Worm (Caenorhabditis elegans) whole organism, early embryonic: ENCODE data around the gene smim-14.

ENCODE experiments used
- B0310.2 ChIP-seq: sonication (generic microtip); optimal IDR thresholded peaks from 2 replicates; lab custom pipeline; 2016; ENCODE audit warnings: mild to moderate bottlenecking, missing genetic modification characterization, missing compliant biosample characterization
- F13C5.2 ChIP-seq: sonication (generic microtip); optimal IDR thresholded peaks from 2 replicates; lab custom pipeline; 2017; ENCODE audit warnings: mild to moderate bottlenecking, missing genetic modification characterization, inconsistent platforms, missing compliant biosample characterization
- ama-1 ChIP-seq: fragments of 150-350 bp; optimal IDR thresholded peaks from 2 replicates; lab custom pipeline; 2014
- ceh-13 ChIP-seq: fragments of 200-800 bp; sonication (Bioruptor generic); optimal IDR thresholded peaks from 2 replicates; lab custom pipeline; 2018; ENCODE audit warnings: mild to moderate bottlenecking, missing genetic modification characterization, missing compliant biosample characterization
- ceh-36 ChIP-seq: sonication (generic microtip); optimal IDR thresholded peaks from 2 replicates; lab custom pipeline; 2016; ENCODE audit warnings: missing genetic modification characterization, inconsistent platforms, missing compliant biosample characterization
- flt-1 ChIP-seq: fragments of 200-800 bp; sonication (Bioruptor generic); IDR thresholded peaks from 2 replicates; pipeline ENCODE4 v1.3.6; 2022; ENCODE audit warnings: missing genetic modification characterization, missing compliant biosample characterization
- hmbx-1 ChIP-seq: sonication (generic microtip); optimal IDR thresholded peaks from 2 replicates; lab custom pipeline; 2016; ENCODE audit warnings: mild to moderate bottlenecking, missing genetic modification characterization, missing compliant biosample characterization
- hnd-1 ChIP-seq: sonication (generic microtip); optimal IDR thresholded peaks from 2 replicates; lab custom pipeline; 2016; ENCODE audit warnings: missing genetic modification characterization, missing compliant biosample characterization
- pes-1 ChIP-seq: fragments of 200-800 bp; sonication (Bioruptor generic); IDR thresholded peaks from 2 replicates; pipeline ENCODE4 v1.3.6; 2022; ENCODE audit warnings: missing genetic modification reagents, missing genetic modification characterization, missing compliant biosample characterization
- sea-1 ChIP-seq: fragments of 200-800 bp; sonication (Bioruptor generic); conservative IDR thresholded peaks from 2 replicates; pipeline ENCODE4 v1.3.6; 2022; ENCODE audit warnings: missing genetic modification characterization, missing compliant biosample characterization
- tbx-11 ChIP-seq: fragments of 200-800 bp; sonication (Bioruptor generic); IDR thresholded peaks from 2 replicates; pipeline ENCODE4 v1.3.6; 2022; ENCODE audit warnings: missing genetic modification characterization, missing compliant biosample characterization
- tbx-37 ChIP-seq: fragments of 200-800 bp; sonication (Bioruptor generic); conservative IDR thresholded peaks from 2 replicates; pipeline ENCODE4 v1.3.6; 2022; ENCODE audit warnings: missing genetic modification reagents, missing genetic modification characterization, missing compliant biosample characterization
- tra-4 ChIP-seq: sonication (generic microtip); optimal IDR thresholded peaks from 2 replicates; lab custom pipeline; 2017; ENCODE audit warnings: missing genetic modification characterization, missing compliant biosample characterization

- no peak for TF ChIP-seq tbx-37 (GFP tag; lab: Robert Waterston, UW)
- TF ChIP-seq tbx-11 (GFP tag; lab: Robert Waterston, UW), result no peak
- TF ChIP-seq ama-1 (lab: Kevin White, UChicago), result no peak
- TF ChIP-seq hmbx-1 (tag; lab: Kevin White, UChicago), result no peak
- no peak for TF ChIP-seq ceh-36 (tag; lab: Kevin White, UChicago)
- TF ChIP-seq tra-4 (tag; lab: Kevin White, UChicago), result no peak
- no peak for TF ChIP-seq flt-1
- no peak for TF ChIP-seq ceh-13
- no peak for TF ChIP-seq F13C5.2
- no peak for TF ChIP-seq B0310.2 (tag; lab: Kevin White, UChicago)
- TF ChIP-seq sea-1, result no peak
- no peak for TF ChIP-seq hnd-1 (tag; lab: Kevin White, UChicago)
- TF ChIP-seq pes-1, result no peak
Observed at ce11 chrIII:3430667-3431066, 38.9 kb downstream of the smim-14 start.
